Worm (Caenorhabditis elegans) whole organism, L1 larva: ENCODE data around the gene T24D8.6.

Source experiments
- alr-1 ChIP-seq: fragments of 200-800 bp; sonication (Bioruptor generic); optimal IDR thresholded peaks from 2 replicates; lab custom pipeline; 2018; ENCODE audit warnings: borderline replicate concordance, mild to moderate bottlenecking, missing genetic modification characterization, missing compliant biosample characterization
- snpc-4 ChIP-seq: fragments of 150-350 bp; optimal IDR thresholded peaks from 2 replicates; lab custom pipeline; 2014; ENCODE audit warnings: missing biosample characterization, missing genetic modification characterization

DNA sequence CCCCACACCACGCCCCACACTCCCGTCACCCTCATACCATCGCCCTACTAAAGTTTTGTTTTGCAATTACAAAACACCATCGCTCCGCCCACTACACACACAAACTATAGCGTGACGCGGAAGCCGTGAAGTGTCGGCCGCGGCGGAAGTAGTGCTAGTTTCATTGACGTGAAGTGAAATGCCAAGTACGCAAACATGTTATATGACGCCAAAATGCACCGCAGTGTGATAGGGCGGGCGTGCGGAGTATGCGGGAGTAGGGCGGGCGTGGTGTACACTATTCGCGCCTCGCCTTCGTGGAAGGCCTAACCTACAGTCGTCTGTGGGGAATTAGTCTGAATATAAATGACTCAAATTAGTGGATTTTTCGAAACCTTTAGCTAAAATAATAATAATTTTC, 2.9 kb downstream of the T24D8.6 start:
- TF ChIP-seq alr-1 (tag; lab: Kevin White, UChicago) (no peak), snpc-4 (tag; lab: Kevin White, UChicago) (peak; percentile 65)
